Worm (Caenorhabditis elegans) whole organism, L1 larva: Measurements from ENCODE around the gene T24C4.10.

Experiments
- efl-3 ChIP-seq: fragments of 200-800 bp; sonication (Bioruptor generic); optimal IDR thresholded peaks from 2 replicates; lab custom pipeline; 2018; ENCODE audit warnings: mild to moderate bottlenecking, missing genetic modification characterization, missing compliant biosample characterization
- pag-3 ChIP-seq: sonication (generic microtip); optimal IDR thresholded peaks from 2 replicates; lab custom pipeline; 2017; ENCODE audit warnings: missing genetic modification characterization, mild to moderate bottlenecking, missing compliant biosample characterization, antibody characterized with exemption, borderline replicate concordance; ENCODE audit not compliant: insufficient read depth

- TF ChIP-seq efl-3 (no peak), pag-3 (tag; lab: Kevin White, UChicago) (no peak)
Observed at ce11 chrIII:881460-881859, 9.6 kb downstream of the T24C4.10 start.
